Worm (Caenorhabditis elegans) whole organism, mixed stage, embryonic: ENCODE measurements around the gene acc-4.

Experiments used
- M03D4.4 ChIP-seq: sonication (generic microtip); optimal IDR thresholded peaks from 2 replicates; lab custom pipeline; 2017; ENCODE audit warnings: mild to moderate bottlenecking, missing genetic modification characterization, missing compliant biosample characterization
- bed-3 ChIP-seq: fragments of 200-800 bp; sonication (Bioruptor generic); optimal IDR thresholded peaks from 3 replicates; lab custom pipeline; 2018; ENCODE audit warnings: mild to moderate bottlenecking, missing genetic modification characterization, moderate library complexity, missing compliant biosample characterization
- blmp-1 ChIP-seq: fragments of 150-350 bp; optimal IDR thresholded peaks from 2 replicates; lab custom pipeline; 2014; ENCODE audit warnings: missing biosample characterization, missing genetic modification characterization
- ceh-39 ChIP-seq: fragments of 150-350 bp; optimal IDR thresholded peaks from 2 replicates; lab custom pipeline; 2014; ENCODE audit warnings: missing biosample characterization, missing genetic modification characterization
- ceh-43 ChIP-seq: fragments of 200-800 bp; sonication (Bioruptor generic); optimal IDR thresholded peaks from 2 replicates; lab custom pipeline; 2018; ENCODE audit warnings: mild to moderate bottlenecking, missing genetic modification characterization, moderate library complexity, missing compliant biosample characterization
- ceh-83 ChIP-seq: fragments of 200-800 bp; sonication (Bioruptor generic); optimal IDR thresholded peaks from 2 replicates; lab custom pipeline; 2018; ENCODE audit warnings: mild to moderate bottlenecking, missing genetic modification characterization, missing compliant biosample characterization
- ces-1 ChIP-seq: fragments of 150-350 bp; optimal IDR thresholded peaks from 2 replicates; lab custom pipeline; 2014; ENCODE audit warnings: missing biosample characterization, missing genetic modification reagents, missing genetic modification characterization
- drap-1 ChIP-seq: fragments of 200-800 bp; sonication (Bioruptor generic); optimal IDR thresholded peaks from 3 replicates; lab custom pipeline; 2018; ENCODE audit warnings: mild to moderate bottlenecking, missing genetic modification characterization, missing compliant biosample characterization
- elt-1 ChIP-seq: sonication (generic microtip); optimal IDR thresholded peaks from 2 replicates; lab custom pipeline; 2017; ENCODE audit warnings: missing genetic modification characterization, mild to moderate bottlenecking, missing compliant biosample characterization, antibody characterized with exemption, moderate library complexity, borderline replicate concordance; ENCODE audit not compliant: insufficient read depth
- elt-3 ChIP-seq: fragments of 150-350 bp; optimal IDR thresholded peaks from 2 replicates; lab custom pipeline; 2014; ENCODE audit warnings: missing biosample characterization, missing genetic modification characterization
- flh-1 ChIP-seq: fragments of 200-800 bp; sonication (Bioruptor generic); optimal IDR thresholded peaks from 2 replicates; lab custom pipeline; 2018; ENCODE audit warnings: mild to moderate bottlenecking, missing genetic modification characterization, moderate library complexity, missing compliant biosample characterization
- ham-2 ChIP-seq: fragments of 200-800 bp; sonication (Bioruptor generic); optimal IDR thresholded peaks from 2 replicates; lab custom pipeline; 2018; ENCODE audit warnings: mild to moderate bottlenecking, missing genetic modification characterization, missing compliant biosample characterization
- hlh-1 ChIP-seq: fragments of 150-350 bp; optimal IDR thresholded peaks from 2 replicates; lab custom pipeline; 2014; ENCODE audit warnings: missing biosample characterization, missing genetic modification reagents, missing genetic modification characterization
- lin-13 ChIP-seq: fragments of 150-350 bp; optimal IDR thresholded peaks from 2 replicates; lab custom pipeline; 2014; ENCODE audit warnings: missing biosample characterization, missing genetic modification characterization
- lin-32 ChIP-seq: fragments of 200-800 bp; sonication (Bioruptor generic); optimal IDR thresholded peaks from 2 replicates; lab custom pipeline; 2018; ENCODE audit warnings: mild to moderate bottlenecking, missing genetic modification characterization, missing compliant biosample characterization
- mab-5 ChIP-seq: fragments of 150-350 bp; optimal IDR thresholded peaks from 2 replicates; lab custom pipeline; 2014; ENCODE audit warnings: missing biosample characterization, missing genetic modification characterization
- mls-2 ChIP-seq: sonication (generic microtip); optimal IDR thresholded peaks from 2 replicates; lab custom pipeline; 2016; ENCODE audit warnings: mild to moderate bottlenecking, missing genetic modification characterization, moderate library complexity, missing compliant biosample characterization
- nhr-2 ChIP-seq: fragments of 150-350 bp; optimal IDR thresholded peaks from 2 replicates; lab custom pipeline; 2014; ENCODE audit warnings: missing biosample characterization, missing genetic modification characterization
- nhr-237 ChIP-seq: fragments of 150-350 bp; optimal IDR thresholded peaks from 2 replicates; lab custom pipeline; 2014; ENCODE audit warnings: missing biosample characterization, missing genetic modification characterization
- nhr-28 ChIP-seq: fragments of 150-350 bp; optimal IDR thresholded peaks from 2 replicates; lab custom pipeline; 2014; ENCODE audit warnings: missing biosample characterization, missing genetic modification characterization
- nhr-76 ChIP-seq: sonication (generic microtip); optimal IDR thresholded peaks from 2 replicates; lab custom pipeline; 2017; ENCODE audit warnings: missing biosample characterization, missing genetic modification characterization
- pha-4 ChIP-seq: fragments of 150-350 bp; optimal IDR thresholded peaks from 2 replicates; lab custom pipeline; 2018; ENCODE audit warnings: missing biosample characterization, missing genetic modification reagents, missing genetic modification characterization
- sem-2 ChIP-seq: fragments of 200-800 bp; sonication (Bioruptor generic); optimal IDR thresholded peaks from 2 replicates; lab custom pipeline; 2018; ENCODE audit warnings: mild to moderate bottlenecking, missing genetic modification characterization, missing compliant biosample characterization
- snpc-4 ChIP-seq: fragments of 150-350 bp; optimal IDR thresholded peaks from 2 replicates; lab custom pipeline; 2014; ENCODE audit warnings: missing biosample characterization, missing genetic modification characterization
- sptf-1 ChIP-seq: sonication (generic microtip); optimal IDR thresholded peaks from 2 replicates; lab custom pipeline; 2017; ENCODE audit warnings: mild to moderate bottlenecking, missing genetic modification characterization, moderate library complexity, missing compliant biosample characterization
- tbx-8 ChIP-seq: fragments of 200-800 bp; sonication (Bioruptor generic); optimal IDR thresholded peaks from 2 replicates; lab custom pipeline; 2018; ENCODE audit warnings: mild to moderate bottlenecking, missing genetic modification characterization, moderate library complexity, missing compliant biosample characterization
- unc-120 ChIP-seq: sonication (generic microtip); optimal IDR thresholded peaks from 2 replicates; lab custom pipeline; 2017; ENCODE audit warnings: missing genetic modification characterization, missing compliant biosample characterization; ENCODE audit not compliant: poor library complexity, severe bottlenecking
- unc-39 ChIP-seq: fragments of 150-350 bp; optimal IDR thresholded peaks from 2 replicates; lab custom pipeline; 2014; ENCODE audit warnings: missing biosample characterization, missing genetic modification characterization
- unc-62 ChIP-seq: fragments of 150-350 bp; optimal IDR thresholded peaks from 2 replicates; lab custom pipeline; 2014; ENCODE audit warnings: missing biosample characterization, missing genetic modification reagents, missing genetic modification characterization
- zip-8 ChIP-seq: fragments of 150-350 bp; optimal IDR thresholded peaks from 2 replicates; lab custom pipeline; 2014; ENCODE audit warnings: missing biosample characterization, missing genetic modification characterization
- ztf-11 ChIP-seq: fragments of 150-350 bp; optimal IDR thresholded peaks from 2 replicates; lab custom pipeline; 2014; ENCODE audit warnings: missing biosample characterization, missing genetic modification characterization

acc-4 gene

ce11 chrIII:13455816-13456215, 28.1 kb downstream of the acc-4 start:
- no peak for TF ChIP-seq elt-1 (tag; lab: Kevin White, UChicago)
- peak; percentile 26 for TF ChIP-seq ces-1 (GFP tag; lab: Kevin White, UChicago)
- TF ChIP-seq nhr-237 (tag; lab: Kevin White, UChicago) = no peak

DNA sequence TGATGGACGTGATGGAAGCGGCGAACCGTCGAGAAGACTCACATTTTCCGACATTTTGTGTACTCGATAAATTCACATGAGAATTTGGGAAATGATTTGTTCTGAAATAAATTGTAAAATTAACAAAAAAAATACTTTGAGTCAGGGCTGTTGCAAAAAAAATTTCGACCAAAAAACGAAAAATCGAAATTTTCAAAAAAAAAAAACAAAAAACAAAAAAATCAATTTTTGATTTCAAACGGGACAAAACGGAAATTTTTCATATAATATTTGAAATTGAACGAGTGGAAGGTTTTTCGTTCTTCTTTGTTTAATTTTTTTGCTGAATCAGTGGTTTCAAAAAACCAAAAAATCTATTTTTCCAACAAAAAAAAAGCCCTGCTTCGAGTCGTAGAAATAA, 28.7 kb downstream of the acc-4 start, which contains the start of gene cua-1:
TSS of gene cua-1 (minus strand) at position 101 of the 400 bp plus-strand sequence.
- TF ChIP-seq flh-1 (GFP tag; lab: Kevin White, UChicago) = no peak
- TF ChIP-seq M03D4.4 = no peak
- no peak for TF ChIP-seq ztf-11 (tag; lab: Kevin White, UChicago)
- TF ChIP-seq ham-2 = no peak
- TF ChIP-seq tbx-8 (GFP tag; lab: Kevin White, UChicago) = no peak
- TF ChIP-seq unc-120 (tag; lab: Kevin White, UChicago) = no peak
- TF ChIP-seq nhr-76 = no peak
- TF ChIP-seq nhr-2 (tag; lab: Kevin White, UChicago) = no peak
- TF ChIP-seq drap-1 (GFP tag; lab: Kevin White, UChicago) = no peak
- no peak for TF ChIP-seq sem-2 (GFP tag; lab: Kevin White, UChicago)
- TF ChIP-seq mls-2 (tag; lab: Kevin White, UChicago) = no peak
- TF ChIP-seq elt-3 (tag; lab: Kevin White, UChicago) = no peak
- TF ChIP-seq elt-1 (tag; lab: Kevin White, UChicago) = no peak
- TF ChIP-seq nhr-28 = no peak
- no peak for TF ChIP-seq ceh-43 (GFP tag; lab: Kevin White, UChicago)
- no peak for TF ChIP-seq pha-4 (tag; lab: Kevin White, UChicago)
- TF ChIP-seq ceh-83 = no peak
- no peak for TF ChIP-seq ceh-39 (tag; lab: Kevin White, UChicago)
- TF ChIP-seq hlh-1 (tag; lab: Kevin White, UChicago) = no peak

DNA sequence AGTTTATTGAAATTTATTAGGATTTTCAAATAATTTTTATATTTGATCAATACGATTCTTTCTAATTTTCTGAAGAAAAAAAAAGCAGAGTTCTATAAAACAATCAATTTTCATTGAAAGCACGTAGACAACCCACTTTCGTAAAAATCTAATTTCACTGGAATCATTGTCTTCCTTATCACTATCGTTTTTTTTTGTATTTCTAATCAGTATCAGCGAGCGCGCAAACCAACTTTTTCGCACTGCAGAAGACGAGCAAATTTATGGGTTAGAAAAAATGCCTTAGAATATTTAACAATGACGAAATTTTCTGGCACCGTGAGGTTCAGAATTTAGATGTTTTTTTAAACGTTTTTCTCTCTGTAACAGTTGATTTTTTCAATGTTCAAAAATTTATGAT, 31.1 kb downstream of the acc-4 start:
- TF ChIP-seq nhr-76 = no peak
- TF ChIP-seq ceh-43 (GFP tag; lab: Kevin White, UChicago) = no peak
- TF ChIP-seq elt-3 (tag; lab: Kevin White, UChicago) = no peak
- TF ChIP-seq zip-8 (tag; lab: Kevin White, UChicago) = no peak
- no peak for TF ChIP-seq unc-62 (GFP tag; lab: Kevin White, UChicago)
- TF ChIP-seq sptf-1 (tag; lab: Kevin White, UChicago) = no peak
- no peak for TF ChIP-seq ces-1 (GFP tag; lab: Kevin White, UChicago)
- TF ChIP-seq drap-1 (GFP tag; lab: Kevin White, UChicago) = no peak
- TF ChIP-seq unc-39 = no peak
- no peak for TF ChIP-seq mab-5 (tag; lab: Kevin White, UChicago)

DNA sequence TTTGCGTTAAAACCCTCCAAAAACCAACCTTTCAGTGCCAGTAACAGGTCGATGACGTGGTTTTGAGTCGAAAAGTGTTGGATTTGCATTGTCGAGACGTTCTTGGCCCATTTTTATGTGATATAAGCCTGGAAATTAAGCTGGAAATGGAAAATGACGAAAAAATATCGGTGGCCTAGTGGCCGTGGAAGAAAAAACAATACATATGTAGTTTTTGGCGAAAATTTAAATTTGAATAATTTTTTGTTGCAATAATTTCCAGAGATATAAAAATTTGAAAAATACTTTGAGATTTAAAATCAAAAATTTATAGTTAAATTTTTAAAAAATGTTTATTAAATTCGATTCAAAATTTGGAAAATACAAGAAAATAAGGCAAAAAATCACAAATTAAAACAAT, 44.5 kb downstream of the acc-4 start, which contains the start of gene ciao-2B:
TSS of gene ciao-2B (minus strand) at position 130 of the 400 bp plus-strand sequence.
- TF ChIP-seq elt-3 (tag; lab: Kevin White, UChicago) (no peak), lin-32 (GFP tag; lab: Kevin White, UChicago) (no peak), ceh-39 (tag; lab: Kevin White, UChicago) (no peak), sptf-1 (tag; lab: Kevin White, UChicago) (no peak), M03D4.4 (no peak), bed-3 (GFP tag; lab: Kevin White, UChicago) (no peak), blmp-1 (no peak), nhr-2 (tag; lab: Kevin White, UChicago) (no peak), hlh-1 (tag; lab: Kevin White, UChicago) (no peak), mls-2 (tag; lab: Kevin White, UChicago) (no peak), nhr-28 (no peak), elt-1 (tag; lab: Kevin White, UChicago) (no peak)

DNA sequence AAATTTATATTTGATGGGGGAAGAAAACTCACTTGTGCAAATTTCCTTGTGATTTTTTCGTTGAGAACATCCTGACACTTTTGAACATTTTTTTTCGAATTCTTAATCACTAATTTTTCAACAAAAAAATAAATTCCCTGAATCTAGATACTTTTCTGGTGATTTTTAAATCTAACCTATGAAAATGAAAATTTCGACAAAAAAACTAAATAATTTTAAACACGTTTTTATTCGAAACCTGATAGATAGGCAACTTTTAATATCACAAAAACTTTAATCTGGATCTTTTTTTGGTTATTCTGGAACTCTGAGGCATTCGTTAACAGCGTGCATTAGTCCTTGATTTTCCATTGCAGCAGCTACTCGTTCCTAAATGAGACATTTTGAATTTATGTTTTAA, 47.1 kb downstream of the acc-4 start, which contains the start of gene F45G2.9:
TSS of gene F45G2.9 (minus strand) at position 101 of the 400 bp plus-strand sequence.
- TF ChIP-seq unc-39 = no peak

- TF ChIP-seq blmp-1 (no peak), nhr-28 (no peak), ceh-83 (no peak), tbx-8 (GFP tag; lab: Kevin White, UChicago) (no peak), M03D4.4 (no peak), unc-39 (no peak), lin-13 (tag; lab: Kevin White, UChicago) (no peak), ham-2 (no peak), unc-62 (GFP tag; lab: Kevin White, UChicago) (no peak), pha-4 (tag; lab: Kevin White, UChicago) (no peak), ces-1 (GFP tag; lab: Kevin White, UChicago) (no peak), snpc-4 (no peak), bed-3 (GFP tag; lab: Kevin White, UChicago) (no peak)
Measured at ce11 chrIII:13435570-13435969, 48.4 kb downstream of the acc-4 start, which contains the start of gene F45G2.8. F45G2.8 (minus strand) TSS chrIII:13435670.
